Worm (Caenorhabditis elegans) whole organism, L4 larva: ENCODE results near the gene F12F6.1.

Experiments used
- F44E2.7 ChIP-seq: fragments of 200-800 bp; sonication (Bioruptor generic); IDR thresholded peaks from 2 replicates; pipeline ENCODE4 v2.1.2; 2022; ENCODE audit warnings: missing genetic modification characterization, missing compliant biosample characterization
- F49E8.2 ChIP-seq: sonication (generic microtip); optimal IDR thresholded peaks from 2 replicates; lab custom pipeline; 2016; ENCODE audit warnings: missing compliant biosample characterization, mild to moderate bottlenecking, missing genetic modification characterization, borderline replicate concordance
- T26A8.4 ChIP-seq: fragments of 200-800 bp; sonication (Bioruptor generic); IDR thresholded peaks from 2 replicates; pipeline ENCODE4 v1.3.6; 2022; ENCODE audit warnings: missing genetic modification characterization, missing compliant biosample characterization
- Y105C5A.15 ChIP-seq: fragments of 200-800 bp; sonication (Bioruptor generic); IDR thresholded peaks from 2 replicates; pipeline ENCODE4 v1.3.6; 2022; ENCODE audit warnings: missing genetic modification characterization, missing compliant biosample characterization
- Y48G9A.11 ChIP-seq: fragments of 200-800 bp; sonication (Bioruptor generic); IDR thresholded peaks from 2 replicates; pipeline ENCODE4 v1.3.6; 2022; ENCODE audit warnings: missing genetic modification reagents, missing genetic modification characterization, missing compliant biosample characterization
- Y75B8A.6 ChIP-seq: fragments of 200-800 bp; sonication (Bioruptor generic); IDR thresholded peaks from 2 replicates; pipeline ENCODE4 v1.3.6; 2022; ENCODE audit warnings: missing genetic modification reagents, missing genetic modification characterization, missing compliant biosample characterization
- ZK337.2 ChIP-seq: fragments of 200-800 bp; sonication (Bioruptor generic); IDR thresholded peaks from 2 replicates; pipeline ENCODE4 v1.3.6; 2022; ENCODE audit warnings: missing genetic modification reagents, missing genetic modification characterization, missing compliant biosample characterization
- aha-1 ChIP-seq: fragments of 150-350 bp; peaks from one replicate; lab custom pipeline; 2014; ENCODE audit warnings: missing biosample characterization, missing genetic modification characterization
- aly-2 ChIP-seq: sonication (generic microtip); optimal IDR thresholded peaks from 2 replicates; lab custom pipeline; 2018; ENCODE audit warnings: missing biosample characterization, missing genetic modification characterization
- ceh-20 ChIP-seq: fragments of 200-800 bp; sonication (Bioruptor generic); IDR thresholded peaks from 2 replicates; pipeline ENCODE4 v1.3.6; 2022; ENCODE audit warnings: missing genetic modification reagents, missing genetic modification characterization, missing compliant biosample characterization
- ceh-32 ChIP-seq: sonication (generic microtip); optimal IDR thresholded peaks from 2 replicates; lab custom pipeline; 2016; ENCODE audit warnings: mild to moderate bottlenecking, missing genetic modification characterization, missing compliant biosample characterization; ENCODE audit not compliant: poor library complexity
- ceh-62 ChIP-seq: sonication (generic microtip); optimal IDR thresholded peaks from 2 replicates; lab custom pipeline; 2017; ENCODE audit warnings: missing biosample characterization, missing genetic modification characterization
- cey-2 ChIP-seq: sonication (generic microtip); optimal IDR thresholded peaks from 3 replicates; lab custom pipeline; 2017; ENCODE audit warnings: missing genetic modification characterization, mild to moderate bottlenecking, missing compliant biosample characterization, antibody characterized with exemption, borderline replicate concordance; ENCODE audit not compliant: insufficient read depth
- ctbp-1 ChIP-seq: fragments of 200-800 bp; sonication (Bioruptor generic); IDR thresholded peaks from 2 replicates; pipeline ENCODE4 v1.3.6; 2022; ENCODE audit warnings: missing genetic modification reagents, missing genetic modification characterization, missing compliant biosample characterization
- daf-12 ChIP-seq: fragments of 150-350 bp; optimal IDR thresholded peaks from 2 replicates; lab custom pipeline; 2014; ENCODE audit warnings: missing biosample characterization, missing genetic modification reagents, missing genetic modification characterization
- daf-19 ChIP-seq: fragments of 200-800 bp; sonication (Bioruptor generic); conservative IDR thresholded peaks from 2 replicates; pipeline ENCODE4 v1.3.6; 2022; ENCODE audit warnings: missing genetic modification characterization, missing compliant biosample characterization
- dmd-8 ChIP-seq: fragments of 200-800 bp; sonication (Bioruptor generic); IDR thresholded peaks from 2 replicates; pipeline ENCODE4 v1.3.6; 2022; ENCODE audit warnings: missing genetic modification characterization, missing compliant biosample characterization
- dpl-1 ChIP-seq: fragments of 150-350 bp; optimal IDR thresholded peaks from 2 replicates; lab custom pipeline; 2014; ENCODE audit warnings: missing biosample characterization, missing genetic modification reagents, missing genetic modification characterization
- duxl-1 ChIP-seq: sonication (generic microtip); optimal IDR thresholded peaks from 2 replicates; lab custom pipeline; 2016; ENCODE audit warnings: mild to moderate bottlenecking, missing genetic modification characterization, moderate library complexity, missing compliant biosample characterization; ENCODE audit not compliant: poor library complexity
- dve-1 ChIP-seq: sonication (generic microtip); optimal IDR thresholded peaks from 2 replicates; lab custom pipeline; 2017; ENCODE audit warnings: antibody characterized with exemption, mild to moderate bottlenecking, missing genetic modification characterization, missing compliant biosample characterization; ENCODE audit not compliant: insufficient read depth
- fos-1 ChIP-seq: fragments of 150-350 bp; optimal IDR thresholded peaks from 2 replicates; lab custom pipeline; 2014; ENCODE audit warnings: missing biosample characterization, missing genetic modification characterization
- gei-8 ChIP-seq: fragments of 200-800 bp; sonication (Bioruptor generic); optimal IDR thresholded peaks from 2 replicates; lab custom pipeline; 2018; ENCODE audit warnings: mild to moderate bottlenecking, missing genetic modification characterization, missing compliant biosample characterization
- hlh-30 ChIP-seq: sonication (generic microtip); optimal IDR thresholded peaks from 2 replicates; lab custom pipeline; 2017; ENCODE audit warnings: antibody characterized with exemption, mild to moderate bottlenecking, missing genetic modification characterization, missing compliant biosample characterization; ENCODE audit not compliant: insufficient read depth
- hmg-1.1 ChIP-seq: fragments of 200-800 bp; sonication (Bioruptor generic); IDR thresholded peaks from 2 replicates; pipeline ENCODE4 v1.3.6; 2022; ENCODE audit warnings: missing genetic modification reagents, missing genetic modification characterization, missing compliant biosample characterization
- lim-7 ChIP-seq: fragments of 200-800 bp; sonication (Bioruptor generic); IDR thresholded peaks from 2 replicates; pipeline ENCODE4 v1.3.6; 2022; ENCODE audit warnings: missing genetic modification characterization, missing compliant biosample characterization
- lin-1 ChIP-seq: fragments of 200-800 bp; sonication (Bioruptor generic); IDR thresholded peaks from 2 replicates; pipeline ENCODE4 v1.3.6; 2022; ENCODE audit warnings: missing genetic modification reagents, missing genetic modification characterization, missing compliant biosample characterization
- lin-13 ChIP-seq: fragments of 150-350 bp; optimal IDR thresholded peaks from 2 replicates; lab custom pipeline; 2014; ENCODE audit warnings: missing biosample characterization, missing genetic modification reagents, missing genetic modification characterization
- madf-9 ChIP-seq: fragments of 200-800 bp; sonication (Bioruptor generic); conservative IDR thresholded peaks from 2 replicates; pipeline ENCODE4 v1.3.6; 2022; ENCODE audit warnings: missing genetic modification reagents, missing genetic modification characterization, missing compliant biosample characterization
- mdl-1 ChIP-seq, 2 experiments: fragments of 150-350 bp in 1 of 2; sonication (generic microtip) in 1 of 2; optimal IDR thresholded peaks; 2 replicates each; lab custom pipeline; 2014 to 2017; ENCODE audit warnings: missing biosample characterization in 2 of 2, missing genetic modification characterization in 2 of 2
- mes-2 ChIP-seq: sonication (generic microtip); optimal IDR thresholded peaks from 2 replicates; lab custom pipeline; 2016; ENCODE audit warnings: missing genotype, mild to moderate bottlenecking, missing genetic modification characterization, missing compliant biosample characterization; ENCODE audit not compliant: poor library complexity, severe bottlenecking
- nhr-102 ChIP-seq: sonication (generic microtip); optimal IDR thresholded peaks from 2 replicates; lab custom pipeline; 2016; ENCODE audit warnings: mild to moderate bottlenecking, missing genetic modification characterization, moderate library complexity, missing compliant biosample characterization
- nhr-11 ChIP-seq: fragments of 150-350 bp; optimal IDR thresholded peaks from 2 replicates; lab custom pipeline; 2014; ENCODE audit warnings: missing biosample characterization, missing genetic modification characterization
- nhr-25 ChIP-seq: sonication (generic microtip); optimal IDR thresholded peaks from 2 replicates; lab custom pipeline; 2017; ENCODE audit warnings: missing genetic modification characterization, mild to moderate bottlenecking, missing compliant biosample characterization, antibody characterized with exemption, moderate library complexity, borderline replicate concordance; ENCODE audit not compliant: insufficient read depth
- nhr-28 ChIP-seq: fragments of 150-350 bp; optimal IDR thresholded peaks from 2 replicates; lab custom pipeline; 2014; ENCODE audit warnings: missing biosample characterization, missing genetic modification characterization
- nhr-42 ChIP-seq: fragments of 200-800 bp; sonication (Bioruptor generic); IDR thresholded peaks from 2 replicates; pipeline ENCODE4 v1.3.6; 2022; ENCODE audit warnings: missing genetic modification characterization, missing compliant biosample characterization
- nhr-48 ChIP-seq: sonication (generic microtip); optimal IDR thresholded peaks from 2 replicates; lab custom pipeline; 2016; ENCODE audit warnings: mild to moderate bottlenecking, missing genetic modification characterization, missing compliant biosample characterization
- nhr-77 ChIP-seq: fragments of 150-350 bp; optimal IDR thresholded peaks from 2 replicates; lab custom pipeline; 2014; ENCODE audit warnings: missing biosample characterization, missing genetic modification characterization
- pha-4 ChIP-seq, 2 experiments: fragments of 150-350 bp in 1 of 2; fragments of 200-800 bp in 1 of 2; sonication (Bioruptor generic) in 1 of 2; IDR thresholded peaks in 1 of 2; optimal IDR thresholded peaks in 1 of 2; 2 replicates each; pipeline versions ENCODE4 v1.3.6 to Lab custom; 2014 to 2022; ENCODE audit warnings: missing genetic modification characterization in 2 of 2, missing genetic modification reagents in 2 of 2, missing biosample characterization in 1 of 2, missing compliant biosample characterization in 1 of 2
- set-16 ChIP-seq: fragments of 200-800 bp; sonication (Bioruptor generic); IDR thresholded peaks from 2 replicates; pipeline ENCODE4 v1.3.6; 2022; ENCODE audit warnings: missing genetic modification reagents, missing genetic modification characterization, missing compliant biosample characterization
- snpc-1.2 ChIP-seq: fragments of 200-800 bp; sonication (Bioruptor generic); IDR thresholded peaks from 2 replicates; pipeline ENCODE4 v1.3.6; 2022; ENCODE audit warnings: missing genetic modification reagents, missing genetic modification characterization, missing compliant biosample characterization
- tag-97 ChIP-seq: fragments of 200-800 bp; sonication (Bioruptor generic); IDR thresholded peaks from 2 replicates; pipeline ENCODE4 v1.3.6; 2022; ENCODE audit warnings: missing genetic modification characterization, missing compliant biosample characterization
- tra-1 ChIP-seq: fragments of 200-800 bp; sonication (Bioruptor generic); IDR thresholded peaks from 2 replicates; pipeline ENCODE4 v1.3.6; 2022; ENCODE audit warnings: missing genetic modification reagents, missing genetic modification characterization, missing compliant biosample characterization
- unc-39 ChIP-seq: sonication (generic microtip); optimal IDR thresholded peaks from 2 replicates; lab custom pipeline; 2017; ENCODE audit warnings: missing biosample characterization, missing genetic modification characterization
- vab-7 ChIP-seq: fragments of 200-800 bp; sonication (Bioruptor generic); IDR thresholded peaks from 2 replicates; pipeline ENCODE4 v1.3.6; 2022; ENCODE audit warnings: missing genetic modification reagents, missing genetic modification characterization, missing compliant biosample characterization
- zfp-2 ChIP-seq: sonication (generic microtip); optimal IDR thresholded peaks from 2 replicates; lab custom pipeline; 2016; ENCODE audit warnings: mild to moderate bottlenecking, missing genetic modification characterization, missing compliant biosample characterization
- zfp-3 ChIP-seq: fragments of 200-800 bp; sonication (Bioruptor generic); conservative IDR thresholded peaks from 2 replicates; pipeline ENCODE4 v1.3.6; 2022; ENCODE audit warnings: missing genetic modification reagents, missing genetic modification characterization, missing compliant biosample characterization
- zip-11 ChIP-seq: fragments of 200-800 bp; sonication (Bioruptor generic); IDR thresholded peaks from 2 replicates; pipeline ENCODE4 v1.3.6; 2022; ENCODE audit warnings: missing genetic modification characterization, missing compliant biosample characterization
- zip-2 ChIP-seq: fragments of 150-350 bp; optimal IDR thresholded peaks from 2 replicates; lab custom pipeline; 2014; ENCODE audit warnings: missing biosample characterization, missing genetic modification characterization
- ztf-11 ChIP-seq: fragments of 150-350 bp; optimal IDR thresholded peaks from 2 replicates; lab custom pipeline; 2014; ENCODE audit warnings: missing biosample characterization, missing genetic modification characterization

The F12F6.1 gene

ce11 chrIV:11549694-11550093, 34.1 kb upstream of the F12F6.1 start:
- TF ChIP-seq F44E2.7 (GFP tag; lab: Robert Waterston, UW): no peak
- no peak for TF ChIP-seq pha-4 (GFP tag; IDR thresholded peaks at IDR 0.05; lab: Robert Waterston, UW)
- TF ChIP-seq pha-4 (tag; optimal IDR thresholded peaks at IDR 0.05; lab: Kevin White, UChicago): no peak
- TF ChIP-seq tag-97 (GFP tag; lab: Robert Waterston, UW): no peak
- no peak for TF ChIP-seq nhr-28 (tag; lab: Kevin White, UChicago)
- TF ChIP-seq Y75B8A.6 (GFP tag; lab: Robert Waterston, UW): peak; percentile 56; the same call in 1 of the 2 replicates
- TF ChIP-seq lin-1 (GFP tag; lab: Robert Waterston, UW): no peak
- no peak for TF ChIP-seq ceh-62 (tag; lab: Kevin White, UChicago)
- TF ChIP-seq nhr-42: 0 out of 2 replicates have a peak, but pooled peaks have one; percentile 42
- peak; percentile 84 for TF ChIP-seq nhr-102
- TF ChIP-seq Y48G9A.11: no peak
- TF ChIP-seq Y105C5A.15 (GFP tag; lab: Robert Waterston, UW): peak; percentile 39; the same call in 1 of the 2 replicates
- TF ChIP-seq ctbp-1 (GFP tag; lab: Robert Waterston, UW): peak; percentile 81
- TF ChIP-seq aly-2 (tag; lab: Kevin White, UChicago): no peak
- peak; percentile 83 for TF ChIP-seq aha-1
- no peak for TF ChIP-seq ztf-11
- peak; percentile 55 for TF ChIP-seq F49E8.2 (tag; lab: Kevin White, UChicago)
- TF ChIP-seq nhr-25 (tag; lab: Kevin White, UChicago): peak; percentile 61
- TF ChIP-seq madf-9 (GFP tag; lab: Robert Waterston, UW): peak; percentile 43; the same call in 1 of the 2 replicates
- peak; percentile 70 for TF ChIP-seq nhr-11
- TF ChIP-seq mdl-1 (tag; optimal IDR thresholded peaks at IDR 0.05; lab: Kevin White, UChicago): peak in 1 of 2 experiments; percentile 53
- TF ChIP-seq dmd-8 (GFP tag; lab: Robert Waterston, UW): peak; percentile 90
- TF ChIP-seq ceh-20 (GFP tag; lab: Robert Waterston, UW): no peak
- no peak for TF ChIP-seq cey-2 (tag; lab: Kevin White, UChicago)
- TF ChIP-seq gei-8 (GFP tag; lab: Kevin White, UChicago): peak; percentile 34
- TF ChIP-seq daf-12 (tag; lab: Kevin White, UChicago): no peak
- TF ChIP-seq daf-19: peak; percentile 72
- TF ChIP-seq ZK337.2 (GFP tag; lab: Robert Waterston, UW): peak; percentile 73; the same call in 1 of the 2 replicates
- TF ChIP-seq dve-1: no peak
- TF ChIP-seq ceh-32 (tag; lab: Kevin White, UChicago): no peak
- no peak for TF ChIP-seq nhr-48 (tag; lab: Kevin White, UChicago)
- TF ChIP-seq fos-1: no peak
- peak; percentile 89 for TF ChIP-seq mes-2 (tag; lab: Kevin White, UChicago)
- peak; percentile 90 for TF ChIP-seq duxl-1
- TF ChIP-seq lim-7 (GFP tag; lab: Robert Waterston, UW): no peak; the same call in 1 of the 2 replicates
- peak; percentile 48 for TF ChIP-seq zip-2 (tag; lab: Kevin White, UChicago)
- peak; percentile 93 for TF ChIP-seq hlh-30 (tag; lab: Kevin White, UChicago)
- peak; percentile 88 for TF ChIP-seq nhr-77 (tag; lab: Kevin White, UChicago)
- TF ChIP-seq set-16 (GFP tag; lab: Robert Waterston, UW): no peak
- TF ChIP-seq zfp-3 (GFP tag; lab: Robert Waterston, UW): 0 out of 2 replicates have a peak, but pooled peaks have one; percentile 34
- TF ChIP-seq dpl-1 (GFP tag; lab: Kevin White, UChicago): peak; percentile 38
- no peak for TF ChIP-seq unc-39 (tag; lab: Kevin White, UChicago)
- TF ChIP-seq hmg-1.1 (GFP tag; lab: Robert Waterston, UW): peak; percentile 85
- TF ChIP-seq snpc-1.2 (GFP tag; lab: Robert Waterston, UW): peak; percentile 90
- peak; percentile 77; the same call in 1 of the 2 replicates for TF ChIP-seq tra-1
- TF ChIP-seq lin-13 (GFP tag; lab: Kevin White, UChicago): peak; percentile 83
- 0 out of 2 replicates have a peak, but pooled peaks have one; percentile 66 for TF ChIP-seq zip-11 (GFP tag; lab: Robert Waterston, UW)
- TF ChIP-seq vab-7 (GFP tag; lab: Robert Waterston, UW): no peak; the same call in 1 of the 2 replicates
- TF ChIP-seq zfp-2 (tag; lab: Kevin White, UChicago): no peak
- TF ChIP-seq T26A8.4 (GFP tag; lab: Robert Waterston, UW): no peak; the same call in 1 of the 2 replicates
